Worm (Caenorhabditis elegans) whole organism, late embryonic: ENCODE results near the gene srx-22.

Source experiments
- C38D4.7 ChIP-seq: fragments of 200-800 bp; sonication (Bioruptor generic); optimal IDR thresholded peaks from 2 replicates; lab custom pipeline; 2018; ENCODE audit warnings: mild to moderate bottlenecking, missing genetic modification characterization, moderate library complexity, missing compliant biosample characterization
- nhr-11 ChIP-seq: fragments of 150-350 bp; optimal IDR thresholded peaks from 2 replicates; lab custom pipeline; 2014; ENCODE audit warnings: missing biosample characterization, missing genetic modification characterization

DNA sequence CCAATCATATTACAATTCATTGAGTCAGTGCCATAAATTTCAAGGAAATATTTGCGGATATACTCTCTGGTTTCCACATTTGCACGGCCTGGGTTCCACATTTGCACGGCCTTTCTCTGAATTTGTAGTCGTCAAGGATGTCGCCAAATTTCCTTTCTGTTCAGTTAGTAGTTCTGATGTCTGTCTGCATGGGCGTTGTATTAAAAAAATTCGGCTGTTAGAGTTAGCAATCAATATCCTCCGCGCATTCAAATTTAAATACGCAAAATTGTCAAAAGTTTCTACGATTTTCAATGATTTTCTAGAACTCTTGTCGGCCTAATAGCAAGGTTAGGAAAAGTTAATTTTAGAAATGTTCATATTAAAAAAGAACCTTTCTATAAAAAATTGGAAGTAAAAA is 16.2 kb downstream of the srx-22 start, which contains the start of gene srj-52:
- TF ChIP-seq C38D4.7 (GFP tag; lab: Kevin White, UChicago) (no peak), nhr-11 (tag; lab: Kevin White, UChicago) (no peak)
